Worm (Caenorhabditis elegans): ENCODE data around the gene cln-3.3.

Gene cln-3.3

ce11 chrV:8670759-8671158, 12.1 kb upstream of the cln-3.3 start:
- TF ChIP-seq syd-9 (tag; optimal IDR thresholded peaks at IDR 0.05): no peak
- TF ChIP-seq mec-3 (tag; optimal IDR thresholded peaks at IDR 0.05; ENCODE audit: borderline replicate concordance): no peak
- no peak for TF ChIP-seq nhr-232 (tag; optimal IDR thresholded peaks at IDR 0.05)
- TF ChIP-seq pros-1 (tag; optimal IDR thresholded peaks at IDR 0.05): no peak

- no peak for TF ChIP-seq npax-4 (tag; optimal IDR thresholded peaks at IDR 0.05)
- no peak for TF ChIP-seq nfya-1 (tag; optimal IDR thresholded peaks at IDR 0.05)
- no peak for TF ChIP-seq ztf-16 (tag; optimal IDR thresholded peaks at IDR 0.05)
- TF ChIP-seq ceh-24 (tag; optimal IDR thresholded peaks at IDR 0.05): no peak
- TF ChIP-seq gmeb-2 (tag; optimal IDR thresholded peaks at IDR 0.05): no peak
- no peak for TF ChIP-seq dve-1 (tag; optimal IDR thresholded peaks at IDR 0.05)
- TF ChIP-seq odd-2 (tag; optimal IDR thresholded peaks at IDR 0.05): no peak
- TF ChIP-seq fkh-6 (tag; optimal IDR thresholded peaks at IDR 0.05): no peak
Measured at ce11 chrV:8671568-8672123, 11.2 kb upstream of the cln-3.3 start.

- TF ChIP-seq sox-4 (tag; optimal IDR thresholded peaks at IDR 0.05) (no peak), hlh-6 (tag; optimal IDR thresholded peaks at IDR 0.05) (no peak), fax-1 (tag; optimal IDR thresholded peaks at IDR 0.05) (no peak), ceh-6 (GFP tag; optimal IDR thresholded peaks at IDR 0.05) (no peak), eyg-1 (tag; optimal IDR thresholded peaks at IDR 0.05) (no peak), ceh-22 (tag; optimal IDR thresholded peaks at IDR 0.05) (no peak), dve-1 (tag; optimal IDR thresholded peaks at IDR 0.05) (no peak), C38D4.7 (GFP tag; optimal IDR thresholded peaks at IDR 0.05) (no peak), ref-2 (tag; optimal IDR thresholded peaks at IDR 0.05) (no peak), nhr-232 (tag; optimal IDR thresholded peaks at IDR 0.05) (no peak), lin-11 (tag; optimal IDR thresholded peaks at IDR 0.05) (no peak), tbx-7 (tag; optimal IDR thresholded peaks at IDR 0.05) (no peak)
Measured at ce11 chrV:8673498-8673897, 9.4 kb upstream of the cln-3.3 start, which contains the start of gene ZC190.5. ZC190.5 (minus strand) TSS chrV:8673598.

- no peak for TF ChIP-seq pros-1 (tag; optimal IDR thresholded peaks at IDR 0.05)
- no peak for TF ChIP-seq lin-11 (tag; optimal IDR thresholded peaks at IDR 0.05)
- TF ChIP-seq lim-6 (tag; optimal IDR thresholded peaks at IDR 0.05): no peak
- TF ChIP-seq unc-55 (GFP tag; optimal IDR thresholded peaks at IDR 0.05): no peak
- TF ChIP-seq pha-2 (tag; optimal IDR thresholded peaks at IDR 0.05): no peak
- no peak for TF ChIP-seq hlh-8 (tag; optimal IDR thresholded peaks at IDR 0.05)
Measured at ce11 chrV:8677193-8677592, 5.7 kb upstream of the cln-3.3 start, which contains the start of gene ZC190.6. ZC190.6 (minus strand) TSS chrV:8677293.

ce11 chrV:8681050-8681449, 1.8 kb upstream of the cln-3.3 start, which contains the start of gene ZC190.2:
ZC190.2 (plus strand) TSS chrV:8681350.
- TF ChIP-seq zip-5 (tag; optimal IDR thresholded peaks at IDR 0.05) (no peak), pat-9 (tag; optimal IDR thresholded peaks at IDR 0.05) (no peak), ceh-34 (tag; optimal IDR thresholded peaks at IDR 0.05) (no peak), unc-3 (GFP tag; conservative IDR thresholded peaks at IDR 0.05) (no peak), unc-3 (tag; optimal IDR thresholded peaks at IDR 0.05) (no peak), C08G9.2 (tag; optimal IDR thresholded peaks at IDR 0.05) (no peak), pax-1 (tag; optimal IDR thresholded peaks at IDR 0.05) (no peak), unc-42 (tag; optimal IDR thresholded peaks at IDR 0.05) (no peak), lin-11 (tag; optimal IDR thresholded peaks at IDR 0.05) (no peak)
